Worm (Caenorhabditis elegans) whole organism, L4 larva: ENCODE measurements around the gene chil-23.

Experiments used
- D1046.2 ChIP-seq: fragments of 200-800 bp; sonication (Bioruptor generic); IDR thresholded peaks from 2 replicates; pipeline ENCODE4 v1.3.6; 2022; ENCODE audit warnings: missing genetic modification characterization, missing compliant biosample characterization
- F26F4.8 ChIP-seq: fragments of 200-800 bp; sonication (Bioruptor generic); conservative IDR thresholded peaks from 2 replicates; pipeline ENCODE4 v1.3.6; 2022; ENCODE audit warnings: missing genetic modification characterization, missing compliant biosample characterization
- F37D6.2 ChIP-seq: sonication (generic microtip); optimal IDR thresholded peaks from 2 replicates; lab custom pipeline; 2016; ENCODE audit warnings: mild to moderate bottlenecking, missing genetic modification characterization, missing compliant biosample characterization
- F44E2.7 ChIP-seq: fragments of 200-800 bp; sonication (Bioruptor generic); IDR thresholded peaks from 2 replicates; pipeline ENCODE4 v2.1.2; 2022; ENCODE audit warnings: missing genetic modification characterization, missing compliant biosample characterization
- F49E8.2 ChIP-seq: sonication (generic microtip); optimal IDR thresholded peaks from 2 replicates; lab custom pipeline; 2016; ENCODE audit warnings: missing compliant biosample characterization, mild to moderate bottlenecking, missing genetic modification characterization, borderline replicate concordance
- T20F7.1 ChIP-seq: fragments of 200-800 bp; sonication (Bioruptor generic); optimal IDR thresholded peaks from 2 replicates; lab custom pipeline; 2018; ENCODE audit warnings: mild to moderate bottlenecking, missing genetic modification characterization, missing compliant biosample characterization
- Y48G9A.11 ChIP-seq: fragments of 200-800 bp; sonication (Bioruptor generic); IDR thresholded peaks from 2 replicates; pipeline ENCODE4 v1.3.6; 2022; ENCODE audit warnings: missing genetic modification reagents, missing genetic modification characterization, missing compliant biosample characterization
- Y5F2A.4 ChIP-seq: fragments of 200-800 bp; sonication (Bioruptor generic); optimal IDR thresholded peaks from 2 replicates; lab custom pipeline; 2018; ENCODE audit warnings: mild to moderate bottlenecking, missing genetic modification characterization, missing compliant biosample characterization
- ZK546.5 ChIP-seq, 2 experiments: sonication (generic microtip); optimal IDR thresholded peaks; 2 replicates each; lab custom pipeline; 2017; ENCODE audit warnings: missing biosample characterization in 2 of 2, missing genetic modification characterization in 2 of 2
- ceh-28 ChIP-seq: fragments of 150-350 bp; optimal IDR thresholded peaks from 2 replicates; lab custom pipeline; 2014; ENCODE audit warnings: missing biosample characterization, missing genetic modification reagents, missing genetic modification characterization
- ceh-44 ChIP-seq: fragments of 200-800 bp; sonication (Bioruptor generic); IDR thresholded peaks from 2 replicates; pipeline ENCODE4 v1.3.6; 2022; ENCODE audit warnings: missing genetic modification reagents, missing genetic modification characterization, missing compliant biosample characterization
- ceh-82 ChIP-seq: sonication (generic microtip); optimal IDR thresholded peaks from 2 replicates; lab custom pipeline; 2017; ENCODE audit warnings: missing biosample characterization, missing genetic modification characterization
- ces-1 ChIP-seq: fragments of 150-350 bp; sonication (generic microtip); optimal IDR thresholded peaks from 4 replicates; lab custom pipeline; 2014; ENCODE audit warnings: missing biosample characterization, missing genetic modification reagents, missing genetic modification characterization
- cey-2 ChIP-seq: sonication (generic microtip); optimal IDR thresholded peaks from 3 replicates; lab custom pipeline; 2017; ENCODE audit warnings: missing genetic modification characterization, mild to moderate bottlenecking, missing compliant biosample characterization, antibody characterized with exemption, borderline replicate concordance; ENCODE audit not compliant: insufficient read depth
- daf-12 ChIP-seq: fragments of 150-350 bp; optimal IDR thresholded peaks from 2 replicates; lab custom pipeline; 2014; ENCODE audit warnings: missing biosample characterization, missing genetic modification reagents, missing genetic modification characterization
- daf-16 ChIP-seq, 3 experiments: sonication (generic microtip); optimal IDR thresholded peaks; 2 replicates each; lab custom pipeline; 2016 to 2017; ENCODE audit warnings: missing genetic modification characterization in 3 of 3, missing genetic modification reagents in 3 of 3, mild to moderate bottlenecking in 2 of 3, missing compliant biosample characterization in 2 of 3, missing biosample characterization in 1 of 3, moderate library complexity in 1 of 3
- daf-8 ChIP-seq: fragments of 200-800 bp; sonication (Bioruptor generic); IDR thresholded peaks from 2 replicates; pipeline ENCODE4 v1.3.6; 2022; ENCODE audit warnings: missing genetic modification characterization, missing compliant biosample characterization
- dmd-6 ChIP-seq: fragments of 200-800 bp; sonication (Bioruptor generic); IDR thresholded peaks from 2 replicates; pipeline ENCODE4 v1.3.6; 2022; ENCODE audit warnings: missing genetic modification reagents, missing genetic modification characterization, missing compliant biosample characterization
- dmd-8 ChIP-seq: fragments of 200-800 bp; sonication (Bioruptor generic); IDR thresholded peaks from 2 replicates; pipeline ENCODE4 v1.3.6; 2022; ENCODE audit warnings: missing genetic modification characterization, missing compliant biosample characterization
- dve-1 ChIP-seq: sonication (generic microtip); optimal IDR thresholded peaks from 2 replicates; lab custom pipeline; 2017; ENCODE audit warnings: antibody characterized with exemption, mild to moderate bottlenecking, missing genetic modification characterization, missing compliant biosample characterization; ENCODE audit not compliant: insufficient read depth
- fkh-10 ChIP-seq: fragments of 150-350 bp; optimal IDR thresholded peaks from 2 replicates; lab custom pipeline; 2014; ENCODE audit warnings: missing biosample characterization, missing genetic modification reagents, missing genetic modification characterization
- hlh-11 ChIP-seq: fragments of 200-800 bp; sonication (Bioruptor generic); optimal IDR thresholded peaks from 2 replicates; lab custom pipeline; 2018; ENCODE audit warnings: mild to moderate bottlenecking, missing genetic modification characterization, missing compliant biosample characterization
- hlh-30 ChIP-seq: sonication (generic microtip); optimal IDR thresholded peaks from 2 replicates; lab custom pipeline; 2017; ENCODE audit warnings: antibody characterized with exemption, mild to moderate bottlenecking, missing genetic modification characterization, missing compliant biosample characterization; ENCODE audit not compliant: insufficient read depth
- jun-1 ChIP-seq: fragments of 150-350 bp; optimal IDR thresholded peaks from 2 replicates; lab custom pipeline; 2014; ENCODE audit warnings: missing biosample characterization, missing genetic modification reagents, missing genetic modification characterization
- lin-13 ChIP-seq: fragments of 150-350 bp; optimal IDR thresholded peaks from 2 replicates; lab custom pipeline; 2014; ENCODE audit warnings: missing biosample characterization, missing genetic modification reagents, missing genetic modification characterization
- lin-38 ChIP-seq: fragments of 200-800 bp; sonication (Bioruptor generic); IDR thresholded peaks from 2 replicates; pipeline ENCODE4 v1.3.6; 2022; ENCODE audit warnings: missing genetic modification reagents, missing genetic modification characterization, missing compliant biosample characterization
- lir-3 ChIP-seq: sonication (generic microtip); optimal IDR thresholded peaks from 2 replicates; lab custom pipeline; 2016; ENCODE audit warnings: mild to moderate bottlenecking, missing genetic modification characterization, missing compliant biosample characterization
- mes-2 ChIP-seq: sonication (generic microtip); optimal IDR thresholded peaks from 2 replicates; lab custom pipeline; 2016; ENCODE audit warnings: missing genotype, mild to moderate bottlenecking, missing genetic modification characterization, missing compliant biosample characterization; ENCODE audit not compliant: poor library complexity, severe bottlenecking
- mxl-2 ChIP-seq: fragments of 200-800 bp; sonication (Bioruptor generic); conservative IDR thresholded peaks from 2 replicates; pipeline ENCODE4 v1.3.6; 2022; ENCODE audit warnings: missing genetic modification reagents, missing genetic modification characterization, missing compliant biosample characterization
- nhr-28 ChIP-seq: fragments of 150-350 bp; optimal IDR thresholded peaks from 2 replicates; lab custom pipeline; 2014; ENCODE audit warnings: missing biosample characterization, missing genetic modification characterization
- nhr-48 ChIP-seq: sonication (generic microtip); optimal IDR thresholded peaks from 2 replicates; lab custom pipeline; 2016; ENCODE audit warnings: mild to moderate bottlenecking, missing genetic modification characterization, missing compliant biosample characterization
- nhr-6 ChIP-seq: fragments of 150-350 bp; optimal IDR thresholded peaks from 2 replicates; lab custom pipeline; 2014; ENCODE audit warnings: missing biosample characterization, missing genetic modification characterization
- nhr-77 ChIP-seq: fragments of 150-350 bp; optimal IDR thresholded peaks from 2 replicates; lab custom pipeline; 2014; ENCODE audit warnings: missing biosample characterization, missing genetic modification characterization
- pha-4 ChIP-seq, 2 experiments: fragments of 150-350 bp in 1 of 2; fragments of 200-800 bp in 1 of 2; sonication (Bioruptor generic) in 1 of 2; IDR thresholded peaks in 1 of 2; optimal IDR thresholded peaks in 1 of 2; 2 replicates each; pipeline versions ENCODE4 v1.3.6 to Lab custom; 2014 to 2022; ENCODE audit warnings: missing genetic modification characterization in 2 of 2, missing genetic modification reagents in 2 of 2, missing biosample characterization in 1 of 2, missing compliant biosample characterization in 1 of 2
- set-16 ChIP-seq: fragments of 200-800 bp; sonication (Bioruptor generic); IDR thresholded peaks from 2 replicates; pipeline ENCODE4 v1.3.6; 2022; ENCODE audit warnings: missing genetic modification reagents, missing genetic modification characterization, missing compliant biosample characterization
- spr-1 ChIP-seq: sonication (generic microtip); optimal IDR thresholded peaks from 2 replicates; lab custom pipeline; 2016; ENCODE audit warnings: mild to moderate bottlenecking, missing genetic modification characterization, missing compliant biosample characterization
- spr-3 ChIP-seq: fragments of 200-800 bp; sonication (Bioruptor generic); optimal IDR thresholded peaks from 2 replicates; lab custom pipeline; 2018; ENCODE audit warnings: mild to moderate bottlenecking, missing genetic modification characterization, missing compliant biosample characterization
- tra-1 ChIP-seq: fragments of 200-800 bp; sonication (Bioruptor generic); IDR thresholded peaks from 2 replicates; pipeline ENCODE4 v1.3.6; 2022; ENCODE audit warnings: missing genetic modification reagents, missing genetic modification characterization, missing compliant biosample characterization
- unc-62 ChIP-seq, 3 experiments: fragments of 150-350 bp in 1 of 3; sonication (generic microtip); optimal IDR thresholded peaks in 2 of 3; peaks in 1 of 3; 1 replicate in 1 of 3; 2 replicates in 2 of 3; lab custom pipeline; 2014 to 2017; ENCODE audit warnings: missing biosample characterization in 3 of 3, missing genetic modification characterization in 3 of 3, missing genetic modification reagents in 3 of 3, missing genotype in 1 of 3
- ztf-11 ChIP-seq: fragments of 150-350 bp; optimal IDR thresholded peaks from 2 replicates; lab custom pipeline; 2014; ENCODE audit warnings: missing biosample characterization, missing genetic modification characterization
- ztf-7 ChIP-seq: fragments of 150-350 bp; optimal IDR thresholded peaks from 2 replicates; lab custom pipeline; 2014; ENCODE audit warnings: missing biosample characterization, missing genetic modification characterization

chil-23 gene

DNA sequence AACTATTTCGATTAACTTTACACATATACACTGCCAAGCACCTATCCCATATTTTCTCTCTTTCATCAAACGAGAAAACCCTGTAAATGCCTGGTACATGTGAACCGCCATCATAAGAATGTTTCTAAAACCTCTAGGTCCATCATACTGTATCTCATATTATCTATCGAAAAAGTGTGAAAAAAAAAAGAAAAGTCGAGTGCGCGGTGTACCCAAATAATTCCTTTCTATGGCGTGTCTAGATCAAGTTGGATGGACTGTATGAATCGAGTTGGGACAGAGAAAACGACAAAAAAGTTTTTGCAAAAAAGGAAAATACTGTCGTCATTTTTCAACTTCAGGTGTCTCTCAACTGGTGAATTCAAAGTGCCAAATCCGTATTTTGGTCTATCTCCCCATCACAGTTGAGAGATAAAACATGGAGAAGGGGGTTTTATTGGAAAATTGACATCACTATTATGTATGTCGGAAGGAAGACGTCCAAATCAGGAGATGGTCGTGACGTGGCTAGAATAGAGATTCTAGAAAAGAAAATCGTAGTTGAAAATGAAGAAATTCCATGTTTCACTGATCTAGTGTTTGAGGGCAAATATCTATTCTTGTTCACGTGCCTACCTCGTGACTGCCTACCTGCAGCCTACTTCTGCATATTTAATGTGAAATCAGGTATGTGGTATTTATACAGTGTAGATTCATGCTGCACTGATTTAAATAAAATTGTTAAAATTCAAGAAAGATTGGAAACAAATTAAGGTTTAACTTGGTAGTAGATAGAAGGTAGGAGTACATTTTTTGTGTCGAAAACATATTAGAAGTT lies 25.0 kb upstream of the chil-23 start (continued):
- no peak for TF ChIP-seq cey-2 (tag; lab: Kevin White, UChicago)
- no peak for TF ChIP-seq T20F7.1 (GFP tag; lab: Kevin White, UChicago)
- no peak for TF ChIP-seq F37D6.2 (tag; lab: Kevin White, UChicago)
- no peak for TF ChIP-seq nhr-77
- no peak for TF ChIP-seq pha-4 (GFP tag; IDR thresholded peaks at IDR 0.05; lab: Robert Waterston, UW)
- no peak for TF ChIP-seq pha-4 (tag; optimal IDR thresholded peaks at IDR 0.05; lab: Kevin White, UChicago)
- TF ChIP-seq ztf-7 (tag; lab: Kevin White, UChicago), result no peak
- TF ChIP-seq lin-13, result no peak
- no peak for TF ChIP-seq spr-1
- TF ChIP-seq daf-8 (GFP tag; lab: Robert Waterston, UW), result no peak
- TF ChIP-seq spr-3 (GFP tag; lab: Kevin White, UChicago), result no peak
- no peak for TF ChIP-seq set-16 (GFP tag; lab: Robert Waterston, UW)
- 0 out of 2 replicates have a peak, but pooled peaks have one; percentile 61 for TF ChIP-seq tra-1 (GFP tag; lab: Robert Waterston, UW)
- no peak for TF ChIP-seq jun-1 (tag; lab: Kevin White, UChicago)
- TF ChIP-seq hlh-11 (tag; lab: Kevin White, UChicago), result peak; percentile 30
- no peak for TF ChIP-seq ZK546.5 (tag; optimal IDR thresholded peaks at IDR 0.05; lab: Kevin White, UChicago)
- TF ChIP-seq lin-38, result no peak
- no peak for TF ChIP-seq lir-3 (tag; lab: Kevin White, UChicago)
- TF ChIP-seq ceh-44, result no peak
- TF ChIP-seq dve-1, result no peak

DNA sequence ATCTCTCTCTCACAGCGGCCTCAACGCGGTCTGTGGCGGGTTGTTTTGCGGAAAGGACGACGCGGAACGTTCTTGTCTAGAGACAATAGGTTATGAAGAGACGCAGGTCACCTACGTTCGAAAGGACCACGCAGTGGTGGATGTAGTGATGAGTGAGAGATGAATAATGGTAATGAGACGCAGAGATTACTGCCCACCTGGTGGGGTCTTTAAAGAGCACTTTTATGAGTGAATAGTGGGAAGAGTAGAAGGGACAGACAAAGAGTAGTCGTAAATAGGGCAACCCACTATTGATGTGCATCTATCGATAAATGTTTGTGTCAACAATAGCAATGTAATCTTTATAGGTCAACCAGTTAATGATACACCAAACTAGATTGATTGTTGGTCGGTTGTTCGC lies 22.6 kb upstream of the chil-23 start:
- TF ChIP-seq ceh-28 (tag; lab: Kevin White, UChicago) (no peak), fkh-10 (GFP tag; lab: Kevin White, UChicago) (no peak), ztf-11 (tag; lab: Kevin White, UChicago) (no peak), mxl-2 (no peak), mes-2 (tag; lab: Kevin White, UChicago) (peak; percentile 5), nhr-6 (peak; percentile 77), ceh-82 (no peak), D1046.2 (GFP tag; lab: Robert Waterston, UW) (no peak), daf-16 (GFP tag; optimal IDR thresholded peaks at IDR 0.05; lab: Kevin White, UChicago) (no peak), daf-16 (tag; optimal IDR thresholded peaks at IDR 0.05; lab: Kevin White, UChicago) (peak; percentile 11), unc-62 (GFP tag; optimal IDR thresholded peaks at IDR 0.05 in 1 of 2; lab: Kevin White, UChicago) (peak in 1 of 2 experiments; percentile 72), unc-62 (tag; optimal IDR thresholded peaks at IDR 0.05; lab: Kevin White, UChicago) (no peak), F26F4.8 (GFP tag; lab: Robert Waterston, UW) (no peak), dmd-8 (GFP tag; lab: Robert Waterston, UW) (0 out of 2 replicates have a peak, but pooled peaks have one; percentile 27), dmd-6 (GFP tag; lab: Robert Waterston, UW) (no peak)

DNA sequence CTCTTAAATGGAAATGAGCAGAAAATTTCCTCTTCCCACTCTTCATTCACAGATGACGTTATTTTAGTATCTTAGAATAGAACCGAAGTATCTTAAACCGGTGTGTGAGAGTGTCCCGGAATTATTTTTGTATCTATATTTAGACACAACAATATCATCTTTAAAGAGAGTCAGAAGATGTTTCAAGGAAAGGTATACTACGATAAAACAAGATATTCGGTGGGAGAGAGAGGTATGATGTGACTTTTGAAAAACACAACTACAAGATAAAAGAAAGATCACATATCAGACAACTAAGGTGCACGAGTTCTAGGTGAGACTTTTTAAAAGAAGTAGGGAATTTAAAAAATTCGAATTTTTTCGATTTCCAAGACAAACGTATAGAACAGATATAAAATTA lies 22.2 kb upstream of the chil-23 start:
- TF ChIP-seq nhr-28 (tag; lab: Kevin White, UChicago) (peak; percentile 84), daf-12 (tag; lab: Kevin White, UChicago) (no peak), nhr-48 (no peak), F49E8.2 (no peak), nhr-77 (no peak), hlh-30 (tag; lab: Kevin White, UChicago) (peak; percentile 31), F44E2.7 (no peak), ces-1 (no peak), fkh-10 (GFP tag; lab: Kevin White, UChicago) (no peak), D1046.2 (GFP tag; lab: Robert Waterston, UW) (no peak), Y48G9A.11 (no peak), Y5F2A.4 (GFP tag; lab: Kevin White, UChicago) (no peak)
